Worm (Caenorhabditis elegans) whole organism, L3 larva: Measurements from ENCODE around the gene K10B2.4.
A peak's percentile ranks its signal among the peaks of the same experiment; 100 is the strongest.

Source experiments
- R02D3.7 ChIP-seq: fragments of 150-350 bp; optimal IDR thresholded peaks from 2 replicates; lab custom pipeline; 2014; ENCODE audit warnings: missing biosample characterization, missing genetic modification characterization
- ZK546.5 ChIP-seq: sonication (generic microtip); optimal IDR thresholded peaks from 2 replicates; lab custom pipeline; 2017; ENCODE audit warnings: missing biosample characterization, missing genetic modification characterization
- ama-1 ChIP-seq: fragments of 150-350 bp; optimal IDR thresholded peaks from 2 replicates; lab custom pipeline; 2018
- ceh-16 ChIP-seq: sonication (generic microtip); optimal IDR thresholded peaks from 2 replicates; lab custom pipeline; 2017; ENCODE audit warnings: missing biosample characterization, missing genetic modification characterization
- ceh-28 ChIP-seq: fragments of 150-350 bp; optimal IDR thresholded peaks from 2 replicates; lab custom pipeline; 2014; ENCODE audit warnings: missing biosample characterization, missing genetic modification reagents, missing genetic modification characterization
- ceh-82 ChIP-seq: fragments of 150-350 bp; optimal IDR thresholded peaks from 2 replicates; lab custom pipeline; 2014; ENCODE audit warnings: missing biosample characterization, missing genetic modification characterization
- ceh-9 ChIP-seq: sonication (generic microtip); optimal IDR thresholded peaks from 2 replicates; lab custom pipeline; 2018; ENCODE audit warnings: missing biosample characterization, missing genetic modification characterization
- daf-12 ChIP-seq: fragments of 150-350 bp; optimal IDR thresholded peaks from 2 replicates; lab custom pipeline; 2014; ENCODE audit warnings: missing biosample characterization, missing genetic modification reagents, missing genetic modification characterization
- egl-27 ChIP-seq: sonication (generic microtip); optimal IDR thresholded peaks from 4 replicates; lab custom pipeline; 2017; ENCODE audit warnings: missing biosample characterization, missing genetic modification reagents, missing genetic modification characterization
- egl-5 ChIP-seq: fragments of 150-350 bp; optimal IDR thresholded peaks from 2 replicates; lab custom pipeline; 2017; ENCODE audit warnings: missing biosample characterization, missing genetic modification reagents, missing genetic modification characterization, inconsistent platforms
- elt-1 ChIP-seq: fragments of 150-350 bp; optimal IDR thresholded peaks from 2 replicates; lab custom pipeline; 2014; ENCODE audit warnings: missing biosample characterization, missing genetic modification characterization
- elt-2 ChIP-seq: sonication (generic microtip); optimal IDR thresholded peaks from 2 replicates; lab custom pipeline; 2016; ENCODE audit warnings: missing genetic modification reagents, mild to moderate bottlenecking, missing genetic modification characterization, missing compliant biosample characterization
- elt-3 ChIP-seq, 3 experiments: fragments of 150-350 bp in 1 of 3; sonication (generic microtip) in 2 of 3; optimal IDR thresholded peaks; 2 replicates in 2 of 3; 4 replicates in 1 of 3; lab custom pipeline; 2014 to 2017; ENCODE audit warnings: missing biosample characterization in 3 of 3, missing genetic modification characterization in 3 of 3
- eor-1 ChIP-seq, 2 experiments: fragments of 150-350 bp; optimal IDR thresholded peaks; 2 replicates each; lab custom pipeline; 2014 to 2018; ENCODE audit warnings: missing biosample characterization in 2 of 2, missing genetic modification characterization in 2 of 2
- fkh-10 ChIP-seq: sonication (generic microtip); optimal IDR thresholded peaks from 2 replicates; lab custom pipeline; 2017; ENCODE audit warnings: missing biosample characterization, missing genetic modification reagents, missing genetic modification characterization
- fos-1 ChIP-seq: fragments of 150-350 bp; optimal IDR thresholded peaks from 2 replicates; lab custom pipeline; 2014; ENCODE audit warnings: missing biosample characterization, missing genetic modification characterization
- hmg-11 ChIP-seq: sonication (generic microtip); optimal IDR thresholded peaks from 2 replicates; lab custom pipeline; 2016; ENCODE audit warnings: missing genetic modification characterization, missing compliant biosample characterization
- jun-1 ChIP-seq: fragments of 150-350 bp; optimal IDR thresholded peaks from 2 replicates; lab custom pipeline; 2014; ENCODE audit warnings: missing biosample characterization, missing genetic modification reagents, missing genetic modification characterization
- lin-15B ChIP-seq: fragments of 150-350 bp; optimal IDR thresholded peaks from 2 replicates; lab custom pipeline; 2014; ENCODE audit warnings: missing biosample characterization, missing genetic modification characterization
- lin-39 ChIP-seq: fragments of 150-350 bp; optimal IDR thresholded peaks from 2 replicates; lab custom pipeline; 2018; ENCODE audit warnings: missing biosample characterization, missing genetic modification reagents, missing genetic modification characterization
- lsy-12 ChIP-seq: sonication (generic microtip); optimal IDR thresholded peaks from 2 replicates; lab custom pipeline; 2016; ENCODE audit warnings: mild to moderate bottlenecking, missing genetic modification characterization, missing compliant biosample characterization
- mdl-1 ChIP-seq: fragments of 150-350 bp; optimal IDR thresholded peaks from 2 replicates; lab custom pipeline; 2014; ENCODE audit warnings: missing biosample characterization, missing genetic modification characterization
- mml-1 ChIP-seq: fragments of 150-350 bp; sonication (generic microtip); optimal IDR thresholded peaks from 3 replicates; lab custom pipeline; 2014; ENCODE audit warnings: missing biosample characterization, missing genetic modification characterization
- nfya-1 ChIP-seq: sonication (generic microtip); optimal IDR thresholded peaks from 2 replicates; lab custom pipeline; 2017; ENCODE audit warnings: missing genetic modification characterization, mild to moderate bottlenecking, missing compliant biosample characterization, antibody characterized with exemption, moderate library complexity; ENCODE audit not compliant: insufficient read depth
- nhr-11 ChIP-seq: fragments of 150-350 bp; optimal IDR thresholded peaks from 2 replicates; lab custom pipeline; 2014; ENCODE audit warnings: missing biosample characterization, missing genetic modification characterization
- nhr-12 ChIP-seq: fragments of 150-350 bp; optimal IDR thresholded peaks from 2 replicates; lab custom pipeline; 2014; ENCODE audit warnings: missing biosample characterization, missing genetic modification characterization
- nhr-23 ChIP-seq: fragments of 150-350 bp; optimal IDR thresholded peaks from 2 replicates; lab custom pipeline; 2014; ENCODE audit warnings: missing biosample characterization, missing genetic modification reagents, missing genetic modification characterization
- nhr-237 ChIP-seq: fragments of 150-350 bp; optimal IDR thresholded peaks from 2 replicates; lab custom pipeline; 2014; ENCODE audit warnings: missing biosample characterization, missing genetic modification characterization
- nhr-25 ChIP-seq: sonication (generic microtip); optimal IDR thresholded peaks from 2 replicates; lab custom pipeline; 2017; ENCODE audit warnings: missing biosample characterization, missing genetic modification characterization
- nhr-28 ChIP-seq: fragments of 150-350 bp; optimal IDR thresholded peaks from 2 replicates; lab custom pipeline; 2014; ENCODE audit warnings: missing biosample characterization, missing genetic modification characterization
- nhr-43 ChIP-seq: sonication (generic microtip); optimal IDR thresholded peaks from 2 replicates; lab custom pipeline; 2016; ENCODE audit warnings: mild to moderate bottlenecking, missing genetic modification characterization, missing compliant biosample characterization; ENCODE audit not compliant: poor library complexity, severe bottlenecking
- nhr-67 ChIP-seq: fragments of 150-350 bp; optimal IDR thresholded peaks from 2 replicates; lab custom pipeline; 2014; ENCODE audit warnings: missing biosample characterization, missing genetic modification characterization
- nhr-77 ChIP-seq: fragments of 150-350 bp; optimal IDR thresholded peaks from 2 replicates; lab custom pipeline; 2014; ENCODE audit warnings: missing biosample characterization, missing genetic modification characterization
- pha-4 ChIP-seq: fragments of 150-350 bp; optimal IDR thresholded peaks from 2 replicates; lab custom pipeline; 2014; ENCODE audit warnings: missing biosample characterization, missing genetic modification reagents, missing genetic modification characterization
- pqm-1 ChIP-seq: fragments of 150-350 bp; optimal IDR thresholded peaks from 2 replicates; lab custom pipeline; 2017; ENCODE audit warnings: missing biosample characterization, missing genetic modification characterization, inconsistent platforms
- sea-2 ChIP-seq: fragments of 150-350 bp; sonication (generic microtip); optimal IDR thresholded peaks from 4 replicates; lab custom pipeline; 2014; ENCODE audit warnings: missing biosample characterization, missing genetic modification reagents, missing genetic modification characterization
- skn-1 ChIP-seq: fragments of 150-350 bp; optimal IDR thresholded peaks from 2 replicates; lab custom pipeline; 2014; ENCODE audit warnings: missing biosample characterization, missing genetic modification characterization
- snpc-4 ChIP-seq: fragments of 150-350 bp; optimal IDR thresholded peaks from 2 replicates; lab custom pipeline; 2014; ENCODE audit warnings: missing biosample characterization, missing genetic modification characterization
- tbx-2 ChIP-seq: sonication (generic microtip); optimal IDR thresholded peaks from 2 replicates; lab custom pipeline; 2016; ENCODE audit warnings: mild to moderate bottlenecking, missing genetic modification characterization, missing compliant biosample characterization
- unc-39 ChIP-seq: sonication (generic microtip); optimal IDR thresholded peaks from 4 replicates; lab custom pipeline; 2017; ENCODE audit warnings: missing biosample characterization, missing genetic modification characterization
- unc-62 ChIP-seq: fragments of 150-350 bp; sonication (generic microtip); optimal IDR thresholded peaks from 4 replicates; lab custom pipeline; 2014; ENCODE audit warnings: missing biosample characterization, missing genetic modification reagents, missing genetic modification characterization
- zag-1 ChIP-seq: fragments of 150-350 bp; optimal IDR thresholded peaks from 2 replicates; lab custom pipeline; 2014; ENCODE audit warnings: missing biosample characterization, missing genetic modification characterization
- ztf-4 ChIP-seq: fragments of 150-350 bp; optimal IDR thresholded peaks from 2 replicates; lab custom pipeline; 2014; ENCODE audit warnings: missing biosample characterization, missing genetic modification characterization

The K10B2.4 gene

DNA sequence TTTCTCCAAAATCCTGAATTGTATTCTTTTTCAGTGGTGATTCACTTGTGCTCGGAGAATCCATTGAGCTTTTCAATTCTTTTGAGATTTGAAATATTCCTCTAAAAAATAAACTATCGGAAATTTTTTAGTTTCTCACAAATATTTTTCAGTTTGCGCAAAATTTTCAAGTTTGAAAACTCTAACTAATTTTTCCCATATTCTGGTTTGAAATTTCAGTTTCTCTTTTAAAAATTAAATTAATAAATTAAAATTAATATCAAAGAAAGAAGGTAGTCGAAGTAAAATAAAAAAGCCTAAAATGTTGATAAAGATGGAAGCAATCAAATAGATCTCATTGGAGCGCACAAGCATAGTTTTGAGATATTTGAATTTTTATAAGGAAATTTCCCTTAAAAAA lies 8.9 kb downstream of the K10B2.4 start, which contains the start of gene C32D5.10:
Gene C32D5.10, minus strand, starts transcription at position 101 of the 400 bp plus-strand sequence.
- TF ChIP-seq nhr-23 (tag; lab: Kevin White, UChicago) (peak; percentile 13), R02D3.7 (tag; lab: Kevin White, UChicago) (no peak), ceh-82 (tag; lab: Kevin White, UChicago) (no peak)

ce11 chrII:6349968-6350367 lies 10.8 kb downstream of the K10B2.4 start:
- no peak for TF ChIP-seq fos-1 (tag; lab: Kevin White, UChicago)
- no peak for TF ChIP-seq unc-62 (GFP tag; lab: Kevin White, UChicago)
- TF ChIP-seq mml-1 (tag; lab: Kevin White, UChicago) = no peak
- TF ChIP-seq pha-4 (tag; lab: Kevin White, UChicago) = no peak
- TF ChIP-seq nhr-25 (tag; lab: Kevin White, UChicago) = no peak
- no peak for TF ChIP-seq sea-2
- TF ChIP-seq egl-5 = no peak

DNA sequence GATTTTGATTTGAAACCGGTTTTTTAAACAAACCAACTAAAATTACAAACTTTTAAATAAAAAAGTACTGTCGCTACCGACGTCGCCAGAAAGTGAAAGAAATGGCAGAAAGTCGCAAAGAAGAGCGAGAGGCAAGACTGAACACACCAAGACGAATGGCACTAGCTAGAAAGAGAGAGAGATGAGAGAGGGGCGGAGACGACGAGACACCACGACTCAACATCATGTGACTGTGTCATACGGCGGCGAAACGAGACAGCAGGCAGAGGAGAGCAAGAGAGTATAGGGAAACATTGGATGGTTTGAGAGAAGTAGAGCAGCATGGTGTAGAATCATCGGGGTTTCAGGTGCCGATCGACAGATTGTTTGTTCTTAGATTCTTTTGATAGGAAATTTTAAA lies 12.4 kb downstream of the K10B2.4 start:
- TF ChIP-seq mdl-1 (tag; lab: Kevin White, UChicago) (peak; percentile 66), egl-27 (tag; lab: Kevin White, UChicago) (peak; percentile 50), ceh-28 (peak; percentile 74), fos-1 (tag; lab: Kevin White, UChicago) (no peak), nfya-1 (tag; lab: Kevin White, UChicago) (peak; percentile 94), eor-1 (tag; optimal IDR thresholded peaks at IDR 0.05; lab: Kevin White, UChicago) (no peak), hmg-11 (tag; lab: Kevin White, UChicago) (peak; percentile 94), pha-4 (tag; lab: Kevin White, UChicago) (peak; percentile 94), elt-2 (peak; percentile 87), R02D3.7 (tag; lab: Kevin White, UChicago) (peak; percentile 55), nhr-43 (peak; percentile 85), ama-1 (peak; percentile 98), jun-1 (tag; lab: Kevin White, UChicago) (peak; percentile 94), skn-1 (tag; lab: Kevin White, UChicago) (peak; percentile 89), nhr-12 (tag; lab: Kevin White, UChicago) (no peak), elt-1 (tag; lab: Kevin White, UChicago) (peak; percentile 74), elt-3 (tag; optimal IDR thresholded peaks at IDR 0.05; lab: Kevin White, UChicago) (no peak), unc-62 (GFP tag; lab: Kevin White, UChicago) (peak; percentile 71), mml-1 (tag; lab: Kevin White, UChicago) (no peak), nhr-23 (tag; lab: Kevin White, UChicago) (peak; percentile 93), pqm-1 (tag; lab: Kevin White, UChicago) (peak; percentile 75), lin-39 (tag; lab: Kevin White, UChicago) (peak; percentile 92), egl-5 (peak; percentile 79), lin-15B (peak; percentile 83), nhr-77 (tag; lab: Kevin White, UChicago) (peak; percentile 18), lsy-12 (peak; percentile 79), daf-12 (tag; lab: Kevin White, UChicago) (no peak), nhr-11 (tag; lab: Kevin White, UChicago) (peak; percentile 81), nhr-67 (tag; lab: Kevin White, UChicago) (no peak), fkh-10 (GFP tag; lab: Kevin White, UChicago) (peak; percentile 53), nhr-25 (tag; lab: Kevin White, UChicago) (peak; percentile 98), ZK546.5 (tag; lab: Kevin White, UChicago) (no peak), tbx-2 (tag; lab: Kevin White, UChicago) (peak; percentile 62)

DNA sequence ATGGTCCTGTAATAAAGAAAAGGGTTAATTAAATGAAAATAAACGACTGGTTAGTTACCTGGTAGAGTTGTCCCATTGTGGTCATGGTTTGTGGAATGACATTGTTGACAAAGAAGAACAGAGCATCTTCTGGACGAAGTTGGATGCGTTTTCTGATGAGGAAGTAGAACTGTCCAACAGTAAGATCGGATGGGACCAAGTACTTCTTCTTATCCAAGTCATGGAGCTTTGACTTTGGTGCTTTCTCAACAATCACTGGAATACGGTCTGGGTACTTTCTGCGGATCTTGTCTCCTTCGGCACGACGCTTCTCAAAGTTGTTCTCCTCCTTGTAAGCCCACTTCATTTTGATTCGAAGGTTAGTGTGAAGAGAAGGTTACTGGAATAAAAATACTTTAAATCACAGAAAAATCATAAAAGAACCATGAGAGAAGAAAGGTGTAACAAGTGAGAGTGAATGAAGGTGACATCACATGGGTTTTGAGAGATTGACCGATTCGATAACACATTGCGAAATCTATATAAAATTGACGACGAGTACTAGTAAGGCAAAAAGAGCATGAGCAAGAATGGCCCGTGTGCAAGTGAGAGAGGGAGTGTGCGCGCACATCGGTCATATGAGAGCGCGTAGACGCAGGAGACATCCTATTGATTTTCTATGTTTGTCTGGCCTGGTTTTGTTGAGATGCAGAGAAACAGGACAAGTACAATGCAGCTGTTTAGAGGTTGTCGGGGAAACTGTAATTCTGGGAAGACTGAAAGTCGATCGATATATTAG lies 13.2 kb downstream of the K10B2.4 start, which contains the start of gene lgg-1:
Gene lgg-1, minus strand, starts transcription at position 379 of the 778 bp plus-strand sequence.
- TF ChIP-seq ztf-4 = no peak
- peak; percentile 30 for TF ChIP-seq lin-15B
- no peak for TF ChIP-seq nhr-11 (tag; lab: Kevin White, UChicago)
- peak; percentile 74 for TF ChIP-seq ceh-28
- TF ChIP-seq ZK546.5 (tag; lab: Kevin White, UChicago) = no peak
- TF ChIP-seq nhr-43 = peak; percentile 63
- peak; percentile 60 for TF ChIP-seq lsy-12
- TF ChIP-seq zag-1 = no peak
- peak; percentile 70 for TF ChIP-seq jun-1 (tag; lab: Kevin White, UChicago)
- no peak for TF ChIP-seq unc-62 (GFP tag; lab: Kevin White, UChicago)
- peak; percentile 29 for TF ChIP-seq egl-5
- no peak for TF ChIP-seq elt-3 (tag; optimal IDR thresholded peaks at IDR 0.05; lab: Kevin White, UChicago)
- TF ChIP-seq ceh-16 = no peak
- TF ChIP-seq hmg-11 (tag; lab: Kevin White, UChicago) = no peak
- no peak for TF ChIP-seq fos-1 (tag; lab: Kevin White, UChicago)
- no peak for TF ChIP-seq sea-2
- no peak for TF ChIP-seq nhr-28
- no peak for TF ChIP-seq ceh-9 (tag; lab: Kevin White, UChicago)
- peak; percentile 9 for TF ChIP-seq nhr-23 (tag; lab: Kevin White, UChicago)
- no peak for TF ChIP-seq nhr-237 (tag; lab: Kevin White, UChicago)
- peak; percentile 4 for TF ChIP-seq snpc-4 (tag; lab: Kevin White, UChicago)
- peak; percentile 73 for TF ChIP-seq nfya-1 (tag; lab: Kevin White, UChicago)
- TF ChIP-seq unc-39 = no peak
- TF ChIP-seq mml-1 (tag; lab: Kevin White, UChicago) = no peak
- peak; percentile 10 for TF ChIP-seq mdl-1 (tag; lab: Kevin White, UChicago)
- no peak for TF ChIP-seq eor-1 (tag; optimal IDR thresholded peaks at IDR 0.05; lab: Kevin White, UChicago)
